Worm (Caenorhabditis elegans): ENCODE results near the gene Y61A9LA.7.

DNA sequence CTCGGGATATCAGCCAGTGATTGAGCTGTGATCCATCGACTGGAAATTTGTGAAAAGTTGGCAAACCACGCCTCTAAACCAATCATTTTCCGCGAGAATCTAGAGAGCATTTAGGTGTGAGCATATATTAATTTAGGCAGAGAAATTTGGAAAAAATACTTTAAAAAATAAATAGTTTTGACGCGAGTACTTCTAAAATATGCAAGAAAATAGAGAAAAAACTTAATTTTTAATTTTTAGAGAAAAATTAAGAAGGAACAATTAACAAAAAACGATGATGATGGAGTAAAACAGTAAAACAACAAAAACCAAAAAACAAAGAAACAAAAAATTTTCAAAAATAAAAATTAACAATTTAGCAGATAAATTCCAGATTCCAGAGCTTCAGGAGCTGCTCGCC lies 47.2 kb upstream of the Y61A9LA.7 start, which contains the start of gene txt-6:
- TF ChIP-seq jun-1 (tag; optimal IDR thresholded peaks at IDR 0.05) (no peak), lin-39 (tag; optimal IDR thresholded peaks at IDR 0.05) (no peak), sptf-1 (tag; optimal IDR thresholded peaks at IDR 0.05) (no peak), ceh-63 (GFP tag; optimal IDR thresholded peaks at IDR 0.05) (no peak), ceh-8 (GFP tag; optimal IDR thresholded peaks at IDR 0.05) (no peak), ztf-11 (tag; optimal IDR thresholded peaks at IDR 0.05) (no peak)
